Worm (Caenorhabditis elegans) whole organism, midembryonic: ENCODE results near the gene atg-4.2.

Source experiments
- T22C8.4 ChIP-seq: fragments of 200-800 bp; sonication (Bioruptor generic); IDR thresholded peaks from 2 replicates; pipeline ENCODE4 v1.3.6; 2022; ENCODE audit warnings: missing genetic modification characterization, missing compliant biosample characterization
- flt-1 ChIP-seq: fragments of 200-800 bp; sonication (Bioruptor generic); IDR thresholded peaks from 2 replicates; pipeline ENCODE4 v1.3.6; 2022; ENCODE audit warnings: missing genetic modification characterization, missing compliant biosample characterization
- klf-2 ChIP-seq: fragments of 200-800 bp; sonication (Bioruptor generic); conservative IDR thresholded peaks from 2 replicates; pipeline ENCODE4 v1.3.6; 2022; ENCODE audit warnings: missing genetic modification reagents, missing genetic modification characterization, missing compliant biosample characterization
- med-1 ChIP-seq: sonication (generic microtip); optimal IDR thresholded peaks from 2 replicates; lab custom pipeline; 2017; ENCODE audit warnings: missing genetic modification characterization, mild to moderate bottlenecking, missing compliant biosample characterization, antibody characterized with exemption, missing genetic modification reagents; ENCODE audit not compliant: insufficient read depth
- ref-1 ChIP-seq: fragments of 200-800 bp; sonication (Bioruptor generic); conservative IDR thresholded peaks from 2 replicates; pipeline ENCODE4 v1.3.6; 2022; ENCODE audit warnings: missing genetic modification reagents, missing genetic modification characterization, missing compliant biosample characterization

ce11 chrIV:11640915-11641314 is 26.9 kb upstream of the atg-4.2 start, which contains the start of gene ttr-50:
- TF ChIP-seq med-1 (GFP tag; lab: Kevin White, UChicago) = no peak
- no peak for TF ChIP-seq klf-2
- no peak for TF ChIP-seq ref-1 (GFP tag; lab: Robert Waterston, UW)
- TF ChIP-seq flt-1 (GFP tag; lab: Robert Waterston, UW) = no peak
- TF ChIP-seq T22C8.4 (GFP tag; lab: Robert Waterston, UW) = no peak
